Worm (Caenorhabditis elegans): ENCODE data around the gene srh-27.
A peak's percentile ranks its signal among the peaks of the same experiment; 100 is the strongest.

The srh-27 gene

ce11 chrII:12494556-12495131 lies 46.3 kb downstream of the srh-27 start, which contains the start of gene col-85:
Gene col-85, minus strand, starts transcription at chrII:12495095.
- TF ChIP-seq ama-1 (optimal IDR thresholded peaks at IDR 0.05) (no peak), nhr-76 (tag; optimal IDR thresholded peaks at IDR 0.05) (no peak), snpc-4 (tag; optimal IDR thresholded peaks at IDR 0.05) (peak; percentile 93), lsy-12 (tag; optimal IDR thresholded peaks at IDR 0.05) (peak; percentile 31), nhr-25 (tag; optimal IDR thresholded peaks at IDR 0.05) (peak; percentile 31), jun-1 (tag; optimal IDR thresholded peaks at IDR 0.05) (peak; percentile 61), nhr-28 (tag; optimal IDR thresholded peaks at IDR 0.05) (no peak), lin-15B (tag; optimal IDR thresholded peaks at IDR 0.05) (peak; percentile 35), ceh-82 (tag; optimal IDR thresholded peaks at IDR 0.05) (peak; percentile 32), tbx-2 (tag; optimal IDR thresholded peaks at IDR 0.05) (peak; percentile 15), hmg-11 (tag; optimal IDR thresholded peaks at IDR 0.05) (peak; percentile 89), nhr-43 (tag; optimal IDR thresholded peaks at IDR 0.05; ENCODE audit: poor library complexity, severe bottlenecking) (peak; percentile 80), nhr-23 (tag; optimal IDR thresholded peaks at IDR 0.05) (peak; percentile 30), elt-2 (tag; optimal IDR thresholded peaks at IDR 0.05) (peak; percentile 47), pqm-1 (tag; optimal IDR thresholded peaks at IDR 0.05) (peak; percentile 13), nhr-237 (tag; optimal IDR thresholded peaks at IDR 0.05) (no peak), R02D3.7 (tag; optimal IDR thresholded peaks at IDR 0.05) (peak; percentile 8), egl-5 (tag; optimal IDR thresholded peaks at IDR 0.05) (no peak), lin-39 (tag; optimal IDR thresholded peaks at IDR 0.05) (peak; percentile 19), skn-1 (tag; optimal IDR thresholded peaks at IDR 0.05) (peak; percentile 63), pha-4 (tag; optimal IDR thresholded peaks at IDR 0.05) (no peak), nfya-1 (tag; optimal IDR thresholded peaks at IDR 0.05; ENCODE audit: insufficient read depth) (peak; percentile 66), nhr-67 (tag; optimal IDR thresholded peaks at IDR 0.05) (no peak), egl-27 (tag; optimal IDR thresholded peaks at IDR 0.05) (peak; percentile 41)

- no peak for TF ChIP-seq ztf-4 (tag; optimal IDR thresholded peaks at IDR 0.05)
- no peak for TF ChIP-seq lin-39 (tag; optimal IDR thresholded peaks at IDR 0.05)
- no peak for TF ChIP-seq ztf-11 (tag; optimal IDR thresholded peaks at IDR 0.05)
- TF ChIP-seq mdl-1 (tag; optimal IDR thresholded peaks at IDR 0.05), result no peak
- no peak for TF ChIP-seq nhr-28 (tag; optimal IDR thresholded peaks at IDR 0.05)
- no peak for TF ChIP-seq fkh-10 (GFP tag; optimal IDR thresholded peaks at IDR 0.05)
- TF ChIP-seq ama-1 (optimal IDR thresholded peaks at IDR 0.05), result no peak
- TF ChIP-seq nhr-43 (tag; optimal IDR thresholded peaks at IDR 0.05; ENCODE audit: poor library complexity, severe bottlenecking), result no peak
- no peak for TF ChIP-seq lsy-12 (tag; optimal IDR thresholded peaks at IDR 0.05)
- no peak for TF ChIP-seq egl-27 (tag; optimal IDR thresholded peaks at IDR 0.05)
- no peak for TF ChIP-seq elt-1 (tag; optimal IDR thresholded peaks at IDR 0.05)
- TF ChIP-seq hmg-11 (tag; optimal IDR thresholded peaks at IDR 0.05), result no peak
- no peak for TF ChIP-seq R02D3.7 (tag; optimal IDR thresholded peaks at IDR 0.05)
- TF ChIP-seq pqm-1 (tag; optimal IDR thresholded peaks at IDR 0.05), result no peak
- no peak for TF ChIP-seq lin-15B (tag; optimal IDR thresholded peaks at IDR 0.05)
- no peak for TF ChIP-seq sea-2 (GFP tag; optimal IDR thresholded peaks at IDR 0.05)
- TF ChIP-seq unc-39 (tag; optimal IDR thresholded peaks at IDR 0.05), result no peak
Observed at ce11 chrII:12496981-12497380, 48.6 kb downstream of the srh-27 start, which contains the start of gene T21B4.3. Gene T21B4.3, minus strand, starts transcription at chrII:12497081.
